Fruit fly (Drosophila melanogaster) S2 (cell line): Measurements from ENCODE around the gene MP1.

ENCODE experiments used
- CG8478 ChIP-seq: fragments of >200 bp; optimal IDR thresholded peaks from 2 replicates; lab custom pipeline; 2018
- CTCF ChIP-seq, 2 experiments: fragments of >200 bp; optimal IDR thresholded peaks; 2 replicates each; lab custom pipeline; 2018

dm6 chr3R:4301485-4301884, 6.2 kb upstream of the MP1 start:
- TF ChIP-seq CG8478 (lab: Kevin White, UChicago) (no peak), CTCF (optimal IDR thresholded peaks at IDR 0.05; lab: Kevin White, UChicago) (no peak)
